Worm (Caenorhabditis elegans) whole organism, L4 larva: ENCODE data around the gene K11G12.6.

Experiments used
- D1046.2 ChIP-seq: fragments of 200-800 bp; sonication (Bioruptor generic); IDR thresholded peaks from 2 replicates; pipeline ENCODE4 v1.3.6; 2022; ENCODE audit warnings: missing genetic modification characterization, missing compliant biosample characterization
- F26F4.8 ChIP-seq: fragments of 200-800 bp; sonication (Bioruptor generic); conservative IDR thresholded peaks from 2 replicates; pipeline ENCODE4 v1.3.6; 2022; ENCODE audit warnings: missing genetic modification characterization, missing compliant biosample characterization
- F49E8.2 ChIP-seq: sonication (generic microtip); optimal IDR thresholded peaks from 2 replicates; lab custom pipeline; 2016; ENCODE audit warnings: missing compliant biosample characterization, mild to moderate bottlenecking, missing genetic modification characterization, borderline replicate concordance
- R02D3.7 ChIP-seq: fragments of 150-350 bp; sonication (generic microtip); optimal IDR thresholded peaks from 3 replicates; lab custom pipeline; 2014; ENCODE audit warnings: missing biosample characterization, missing genetic modification characterization
- T26A8.4 ChIP-seq: fragments of 200-800 bp; sonication (Bioruptor generic); IDR thresholded peaks from 2 replicates; pipeline ENCODE4 v1.3.6; 2022; ENCODE audit warnings: missing genetic modification characterization, missing compliant biosample characterization
- Y48G9A.11 ChIP-seq: fragments of 200-800 bp; sonication (Bioruptor generic); IDR thresholded peaks from 2 replicates; pipeline ENCODE4 v1.3.6; 2022; ENCODE audit warnings: missing genetic modification reagents, missing genetic modification characterization, missing compliant biosample characterization
- ZK546.5 ChIP-seq, 2 experiments: sonication (generic microtip); optimal IDR thresholded peaks; 2 replicates each; lab custom pipeline; 2017; ENCODE audit warnings: missing biosample characterization in 2 of 2, missing genetic modification characterization in 2 of 2
- aha-1 ChIP-seq: fragments of 150-350 bp; peaks from one replicate; lab custom pipeline; 2014; ENCODE audit warnings: missing biosample characterization, missing genetic modification characterization
- ama-1 ChIP-seq: fragments of 150-350 bp; optimal IDR thresholded peaks from 2 replicates; lab custom pipeline; 2014; ENCODE audit warnings: inconsistent platforms, mixed read lengths
- attf-4 ChIP-seq: sonication (generic microtip); optimal IDR thresholded peaks from 3 replicates; lab custom pipeline; 2017; ENCODE audit warnings: missing biosample characterization, missing genetic modification characterization
- ceh-20 ChIP-seq: fragments of 200-800 bp; sonication (Bioruptor generic); IDR thresholded peaks from 2 replicates; pipeline ENCODE4 v1.3.6; 2022; ENCODE audit warnings: missing genetic modification reagents, missing genetic modification characterization, missing compliant biosample characterization
- ceh-28 ChIP-seq: fragments of 150-350 bp; optimal IDR thresholded peaks from 2 replicates; lab custom pipeline; 2014; ENCODE audit warnings: missing biosample characterization, missing genetic modification reagents, missing genetic modification characterization
- ceh-44 ChIP-seq: fragments of 200-800 bp; sonication (Bioruptor generic); IDR thresholded peaks from 2 replicates; pipeline ENCODE4 v1.3.6; 2022; ENCODE audit warnings: missing genetic modification reagents, missing genetic modification characterization, missing compliant biosample characterization
- cey-2 ChIP-seq: sonication (generic microtip); optimal IDR thresholded peaks from 3 replicates; lab custom pipeline; 2017; ENCODE audit warnings: missing genetic modification characterization, mild to moderate bottlenecking, missing compliant biosample characterization, antibody characterized with exemption, borderline replicate concordance; ENCODE audit not compliant: insufficient read depth
- daf-8 ChIP-seq: fragments of 200-800 bp; sonication (Bioruptor generic); IDR thresholded peaks from 2 replicates; pipeline ENCODE4 v1.3.6; 2022; ENCODE audit warnings: missing genetic modification characterization, missing compliant biosample characterization
- dmd-9 ChIP-seq: fragments of 200-800 bp; sonication (Bioruptor generic); IDR thresholded peaks from 2 replicates; pipeline ENCODE4 v1.3.6; 2022; ENCODE audit warnings: missing genetic modification reagents, missing genetic modification characterization, missing compliant biosample characterization
- duxl-1 ChIP-seq: sonication (generic microtip); optimal IDR thresholded peaks from 2 replicates; lab custom pipeline; 2016; ENCODE audit warnings: mild to moderate bottlenecking, missing genetic modification characterization, moderate library complexity, missing compliant biosample characterization; ENCODE audit not compliant: poor library complexity
- egl-27 ChIP-seq: sonication (generic microtip); optimal IDR thresholded peaks from 3 replicates; lab custom pipeline; 2017; ENCODE audit warnings: missing biosample characterization, missing genetic modification reagents, missing genetic modification characterization
- egl-43 ChIP-seq: fragments of 200-800 bp; sonication (Bioruptor generic); IDR thresholded peaks from 2 replicates; pipeline ENCODE4 v1.3.6; 2022; ENCODE audit warnings: missing genetic modification reagents, missing genetic modification characterization, missing compliant biosample characterization
- fos-1 ChIP-seq: fragments of 150-350 bp; optimal IDR thresholded peaks from 2 replicates; lab custom pipeline; 2014; ENCODE audit warnings: missing biosample characterization, missing genetic modification characterization
- hif-1 ChIP-seq, 2 experiments: sonication (generic microtip); optimal IDR thresholded peaks; 2 replicates each; lab custom pipeline; 2016 to 2017; ENCODE audit warnings: missing compliant biosample characterization in 2 of 2, missing genetic modification characterization in 2 of 2, missing genetic modification reagents in 2 of 2, missing genotype in 2 of 2, mild to moderate bottlenecking in 1 of 2
- hmg-1.1 ChIP-seq: fragments of 200-800 bp; sonication (Bioruptor generic); IDR thresholded peaks from 2 replicates; pipeline ENCODE4 v1.3.6; 2022; ENCODE audit warnings: missing genetic modification reagents, missing genetic modification characterization, missing compliant biosample characterization
- jun-1 ChIP-seq: fragments of 150-350 bp; optimal IDR thresholded peaks from 2 replicates; lab custom pipeline; 2014; ENCODE audit warnings: missing biosample characterization, missing genetic modification reagents, missing genetic modification characterization
- lin-1 ChIP-seq: fragments of 200-800 bp; sonication (Bioruptor generic); IDR thresholded peaks from 2 replicates; pipeline ENCODE4 v1.3.6; 2022; ENCODE audit warnings: missing genetic modification reagents, missing genetic modification characterization, missing compliant biosample characterization
- lin-15B ChIP-seq: fragments of 150-350 bp; sonication (generic microtip); optimal IDR thresholded peaks from 3 replicates; lab custom pipeline; 2014; ENCODE audit warnings: missing biosample characterization, missing genetic modification characterization
- lin-38 ChIP-seq: fragments of 200-800 bp; sonication (Bioruptor generic); IDR thresholded peaks from 2 replicates; pipeline ENCODE4 v1.3.6; 2022; ENCODE audit warnings: missing genetic modification reagents, missing genetic modification characterization, missing compliant biosample characterization
- lin-39 ChIP-seq: fragments of 150-350 bp; optimal IDR thresholded peaks from 2 replicates; lab custom pipeline; 2014; ENCODE audit warnings: missing biosample characterization, missing genetic modification reagents, missing genetic modification characterization
- lir-3 ChIP-seq: sonication (generic microtip); optimal IDR thresholded peaks from 2 replicates; lab custom pipeline; 2016; ENCODE audit warnings: mild to moderate bottlenecking, missing genetic modification characterization, missing compliant biosample characterization
- madf-5 ChIP-seq, 2 experiments: fragments of 200-800 bp; sonication (Bioruptor generic); IDR thresholded peaks; 2 replicates each; pipeline ENCODE4 v1.3.6; 2022; ENCODE audit warnings: missing compliant biosample characterization in 2 of 2, missing genetic modification characterization in 2 of 2
- mep-1 ChIP-seq: fragments of 150-350 bp; sonication (generic microtip); optimal IDR thresholded peaks from 3 replicates; lab custom pipeline; 2014; ENCODE audit warnings: missing biosample characterization, missing genetic modification characterization
- mxl-2 ChIP-seq: fragments of 200-800 bp; sonication (Bioruptor generic); conservative IDR thresholded peaks from 2 replicates; pipeline ENCODE4 v1.3.6; 2022; ENCODE audit warnings: missing genetic modification reagents, missing genetic modification characterization, missing compliant biosample characterization
- mxl-3 ChIP-seq: fragments of 200-800 bp; sonication (Bioruptor generic); optimal IDR thresholded peaks from 2 replicates; lab custom pipeline; 2018; ENCODE audit warnings: mild to moderate bottlenecking, missing genetic modification characterization, missing compliant biosample characterization
- nhr-237 ChIP-seq: sonication (generic microtip); optimal IDR thresholded peaks from 2 replicates; lab custom pipeline; 2017; ENCODE audit warnings: missing biosample characterization, missing genetic modification characterization
- nhr-25 ChIP-seq: sonication (generic microtip); optimal IDR thresholded peaks from 2 replicates; lab custom pipeline; 2017; ENCODE audit warnings: missing genetic modification characterization, mild to moderate bottlenecking, missing compliant biosample characterization, antibody characterized with exemption, moderate library complexity, borderline replicate concordance; ENCODE audit not compliant: insufficient read depth
- nhr-41 ChIP-seq: fragments of 200-800 bp; sonication (Bioruptor generic); IDR thresholded peaks from 2 replicates; pipeline ENCODE4 v1.3.6; 2022; ENCODE audit warnings: missing genetic modification reagents, missing genetic modification characterization, missing compliant biosample characterization
- nhr-76 ChIP-seq: fragments of 150-350 bp; optimal IDR thresholded peaks from 2 replicates; lab custom pipeline; 2014; ENCODE audit warnings: missing biosample characterization, missing genetic modification characterization
- pqm-1 ChIP-seq: sonication (generic microtip); optimal IDR thresholded peaks from 2 replicates; lab custom pipeline; 2017; ENCODE audit warnings: missing biosample characterization, missing genetic modification characterization
- rbr-2 ChIP-seq: sonication (generic microtip); optimal IDR thresholded peaks from 2 replicates; lab custom pipeline; 2016; ENCODE audit warnings: missing genotype, missing genetic modification characterization, missing compliant biosample characterization
- sdz-12 ChIP-seq: fragments of 200-800 bp; sonication (Bioruptor generic); optimal IDR thresholded peaks from 2 replicates; lab custom pipeline; 2018; ENCODE audit warnings: mild to moderate bottlenecking, missing genetic modification characterization, missing compliant biosample characterization
- skn-1 ChIP-seq: fragments of 150-350 bp; optimal IDR thresholded peaks from 2 replicates; lab custom pipeline; 2014; ENCODE audit warnings: missing biosample characterization, missing genetic modification characterization
- snpc-1.2 ChIP-seq: fragments of 200-800 bp; sonication (Bioruptor generic); IDR thresholded peaks from 2 replicates; pipeline ENCODE4 v1.3.6; 2022; ENCODE audit warnings: missing genetic modification reagents, missing genetic modification characterization, missing compliant biosample characterization
- spr-1 ChIP-seq: sonication (generic microtip); optimal IDR thresholded peaks from 2 replicates; lab custom pipeline; 2016; ENCODE audit warnings: mild to moderate bottlenecking, missing genetic modification characterization, missing compliant biosample characterization
- tra-1 ChIP-seq: fragments of 200-800 bp; sonication (Bioruptor generic); IDR thresholded peaks from 2 replicates; pipeline ENCODE4 v1.3.6; 2022; ENCODE audit warnings: missing genetic modification reagents, missing genetic modification characterization, missing compliant biosample characterization
- unc-130 ChIP-seq: sonication (generic microtip); optimal IDR thresholded peaks from 2 replicates; lab custom pipeline; 2016; ENCODE audit warnings: missing genetic modification reagents, missing genetic modification characterization, missing compliant biosample characterization
- vab-7 ChIP-seq: fragments of 200-800 bp; sonication (Bioruptor generic); IDR thresholded peaks from 2 replicates; pipeline ENCODE4 v1.3.6; 2022; ENCODE audit warnings: missing genetic modification reagents, missing genetic modification characterization, missing compliant biosample characterization
- zag-1 ChIP-seq: fragments of 150-350 bp; optimal IDR thresholded peaks from 2 replicates; lab custom pipeline; 2014; ENCODE audit warnings: missing biosample characterization, missing genetic modification characterization
- zfp-2 ChIP-seq: sonication (generic microtip); optimal IDR thresholded peaks from 2 replicates; lab custom pipeline; 2016; ENCODE audit warnings: mild to moderate bottlenecking, missing genetic modification characterization, missing compliant biosample characterization
- ztf-11 ChIP-seq: fragments of 150-350 bp; optimal IDR thresholded peaks from 2 replicates; lab custom pipeline; 2014; ENCODE audit warnings: missing biosample characterization, missing genetic modification characterization

The K11G12.6 gene

ce11 chrX:6749124-6749822, 19.8 kb upstream of the K11G12.6 start (continued):
- TF ChIP-seq duxl-1 (tag; lab: Kevin White, UChicago) (peak; percentile 21), aha-1 (tag; lab: Kevin White, UChicago) (peak; percentile 99)

- no peak; the same call in none of the 2 replicates for TF ChIP-seq nhr-41
- TF ChIP-seq cey-2 (tag; lab: Kevin White, UChicago), result no peak
- TF ChIP-seq zfp-2 (tag; lab: Kevin White, UChicago), result no peak
- no peak for TF ChIP-seq ztf-11 (tag; lab: Kevin White, UChicago)
- TF ChIP-seq lin-39, result no peak
- TF ChIP-seq mep-1 (tag; lab: Kevin White, UChicago), result peak; percentile 41
- TF ChIP-seq spr-1 (tag; lab: Kevin White, UChicago), result no peak
- no peak for TF ChIP-seq unc-130
- TF ChIP-seq attf-4 (tag; lab: Kevin White, UChicago), result no peak
- no peak for TF ChIP-seq daf-8 (GFP tag; lab: Robert Waterston, UW)
- peak; percentile 65; the same call in 1 of the 2 replicates for TF ChIP-seq tra-1 (GFP tag; lab: Robert Waterston, UW)
- no peak for TF ChIP-seq vab-7 (GFP tag; lab: Robert Waterston, UW)
- no peak for TF ChIP-seq D1046.2 (GFP tag; lab: Robert Waterston, UW)
- no peak for TF ChIP-seq pqm-1 (tag; lab: Kevin White, UChicago)
- TF ChIP-seq nhr-237, result no peak
- peak; percentile 80 for TF ChIP-seq lin-1 (GFP tag; lab: Robert Waterston, UW)
- 0 out of 2 replicates have a peak, but pooled peaks have one; percentile 40 for TF ChIP-seq dmd-9 (GFP tag; lab: Robert Waterston, UW)
- peak; percentile 83 for TF ChIP-seq mxl-2
- TF ChIP-seq sdz-12 (GFP tag; lab: Kevin White, UChicago), result no peak
- no peak for TF ChIP-seq snpc-1.2 (GFP tag; lab: Robert Waterston, UW)
- no peak for TF ChIP-seq nhr-76 (tag; lab: Kevin White, UChicago)
- TF ChIP-seq ama-1, result no peak
- TF ChIP-seq lin-38 (GFP tag; lab: Robert Waterston, UW), result peak; percentile 45
- TF ChIP-seq jun-1 (tag; lab: Kevin White, UChicago), result peak; percentile 48
- TF ChIP-seq ceh-28, result no peak
- TF ChIP-seq ZK546.5 (tag; optimal IDR thresholded peaks at IDR 0.05; lab: Kevin White, UChicago), result no peak
- no peak for TF ChIP-seq lin-15B (tag; lab: Kevin White, UChicago)
- no peak for TF ChIP-seq rbr-2
- TF ChIP-seq aha-1 (tag; lab: Kevin White, UChicago), result peak; percentile 95
- TF ChIP-seq skn-1, result no peak
- TF ChIP-seq T26A8.4 (GFP tag; lab: Robert Waterston, UW), result 0 out of 2 replicates have a peak, but pooled peaks have one; percentile 18
- peak; percentile 44; the same call in 1 of the 2 replicates for TF ChIP-seq Y48G9A.11 (GFP tag; lab: Robert Waterston, UW)
- TF ChIP-seq ceh-44 (GFP tag; lab: Robert Waterston, UW), result no peak
- no peak for TF ChIP-seq F49E8.2 (tag; lab: Kevin White, UChicago)
- no peak for TF ChIP-seq nhr-25 (tag; lab: Kevin White, UChicago)
- no peak for TF ChIP-seq egl-27 (tag; lab: Kevin White, UChicago)
- no peak for TF ChIP-seq lir-3 (tag; lab: Kevin White, UChicago)
- TF ChIP-seq egl-43, result 0 out of 2 replicates have a peak, but pooled peaks have one; percentile 59
- no peak for TF ChIP-seq zag-1 (tag; lab: Kevin White, UChicago)
- peak in 1 of 2 experiments; percentile 85 for TF ChIP-seq hif-1 (tag; optimal IDR thresholded peaks at IDR 0.05; lab: Kevin White, UChicago)
- TF ChIP-seq fos-1 (tag; lab: Kevin White, UChicago), result no peak
- TF ChIP-seq madf-5 (GFP tag; IDR thresholded peaks at IDR 0.05; lab: Robert Waterston, UW), result no peak
- peak; percentile 64 for TF ChIP-seq hmg-1.1
- no peak for TF ChIP-seq R02D3.7 (tag; lab: Kevin White, UChicago)
- peak; percentile 59 for TF ChIP-seq mxl-3
- TF ChIP-seq F26F4.8, result no peak
- TF ChIP-seq ceh-20 (GFP tag; lab: Robert Waterston, UW), result 0 out of 2 replicates have a peak, but pooled peaks have one; percentile 7
These were observed 18.5 kb upstream of the K11G12.6 start for ce11 chrX:6747906-6748356.
